Worm (Caenorhabditis elegans) whole organism, L4 larva: ENCODE measurements around the gene nspc-17.

Experiments used
- D1046.2 ChIP-seq: fragments of 200-800 bp; sonication (Bioruptor generic); IDR thresholded peaks from 2 replicates; pipeline ENCODE4 v1.3.6; 2022; ENCODE audit warnings: missing genetic modification characterization, missing compliant biosample characterization
- F10B5.3 ChIP-seq: sonication (generic microtip); optimal IDR thresholded peaks from 2 replicates; lab custom pipeline; 2016; ENCODE audit warnings: mild to moderate bottlenecking, missing genetic modification characterization, missing compliant biosample characterization
- F49E8.2 ChIP-seq: sonication (generic microtip); optimal IDR thresholded peaks from 2 replicates; lab custom pipeline; 2016; ENCODE audit warnings: missing compliant biosample characterization, mild to moderate bottlenecking, missing genetic modification characterization, borderline replicate concordance
- R02D3.7 ChIP-seq: fragments of 150-350 bp; sonication (generic microtip); optimal IDR thresholded peaks from 3 replicates; lab custom pipeline; 2014; ENCODE audit warnings: missing biosample characterization, missing genetic modification characterization
- T20F7.1 ChIP-seq: fragments of 200-800 bp; sonication (Bioruptor generic); optimal IDR thresholded peaks from 2 replicates; lab custom pipeline; 2018; ENCODE audit warnings: mild to moderate bottlenecking, missing genetic modification characterization, missing compliant biosample characterization
- Y105C5A.15 ChIP-seq: fragments of 200-800 bp; sonication (Bioruptor generic); IDR thresholded peaks from 2 replicates; pipeline ENCODE4 v1.3.6; 2022; ENCODE audit warnings: missing genetic modification characterization, missing compliant biosample characterization
- Y75B8A.6 ChIP-seq: fragments of 200-800 bp; sonication (Bioruptor generic); IDR thresholded peaks from 2 replicates; pipeline ENCODE4 v1.3.6; 2022; ENCODE audit warnings: missing genetic modification reagents, missing genetic modification characterization, missing compliant biosample characterization
- ZK546.5 ChIP-seq, 2 experiments: sonication (generic microtip); optimal IDR thresholded peaks; 2 replicates each; lab custom pipeline; 2017; ENCODE audit warnings: missing biosample characterization in 2 of 2, missing genetic modification characterization in 2 of 2
- aha-1 ChIP-seq: fragments of 150-350 bp; peaks from one replicate; lab custom pipeline; 2014; ENCODE audit warnings: missing biosample characterization, missing genetic modification characterization
- attf-4 ChIP-seq: sonication (generic microtip); optimal IDR thresholded peaks from 3 replicates; lab custom pipeline; 2017; ENCODE audit warnings: missing biosample characterization, missing genetic modification characterization
- ceh-20 ChIP-seq: fragments of 200-800 bp; sonication (Bioruptor generic); IDR thresholded peaks from 2 replicates; pipeline ENCODE4 v1.3.6; 2022; ENCODE audit warnings: missing genetic modification reagents, missing genetic modification characterization, missing compliant biosample characterization
- ceh-32 ChIP-seq: sonication (generic microtip); optimal IDR thresholded peaks from 2 replicates; lab custom pipeline; 2016; ENCODE audit warnings: mild to moderate bottlenecking, missing genetic modification characterization, missing compliant biosample characterization; ENCODE audit not compliant: poor library complexity
- ceh-62 ChIP-seq: sonication (generic microtip); optimal IDR thresholded peaks from 2 replicates; lab custom pipeline; 2017; ENCODE audit warnings: missing biosample characterization, missing genetic modification characterization
- ces-1 ChIP-seq: fragments of 150-350 bp; sonication (generic microtip); optimal IDR thresholded peaks from 4 replicates; lab custom pipeline; 2014; ENCODE audit warnings: missing biosample characterization, missing genetic modification reagents, missing genetic modification characterization
- cey-2 ChIP-seq: sonication (generic microtip); optimal IDR thresholded peaks from 3 replicates; lab custom pipeline; 2017; ENCODE audit warnings: missing genetic modification characterization, mild to moderate bottlenecking, missing compliant biosample characterization, antibody characterized with exemption, borderline replicate concordance; ENCODE audit not compliant: insufficient read depth
- ctbp-1 ChIP-seq: fragments of 200-800 bp; sonication (Bioruptor generic); IDR thresholded peaks from 2 replicates; pipeline ENCODE4 v1.3.6; 2022; ENCODE audit warnings: missing genetic modification reagents, missing genetic modification characterization, missing compliant biosample characterization
- daf-19 ChIP-seq: fragments of 200-800 bp; sonication (Bioruptor generic); conservative IDR thresholded peaks from 2 replicates; pipeline ENCODE4 v1.3.6; 2022; ENCODE audit warnings: missing genetic modification characterization, missing compliant biosample characterization
- dmd-6 ChIP-seq: fragments of 200-800 bp; sonication (Bioruptor generic); IDR thresholded peaks from 2 replicates; pipeline ENCODE4 v1.3.6; 2022; ENCODE audit warnings: missing genetic modification reagents, missing genetic modification characterization, missing compliant biosample characterization
- dmd-8 ChIP-seq: fragments of 200-800 bp; sonication (Bioruptor generic); IDR thresholded peaks from 2 replicates; pipeline ENCODE4 v1.3.6; 2022; ENCODE audit warnings: missing genetic modification characterization, missing compliant biosample characterization
- dmd-9 ChIP-seq: fragments of 200-800 bp; sonication (Bioruptor generic); IDR thresholded peaks from 2 replicates; pipeline ENCODE4 v1.3.6; 2022; ENCODE audit warnings: missing genetic modification reagents, missing genetic modification characterization, missing compliant biosample characterization
- dve-1 ChIP-seq: sonication (generic microtip); optimal IDR thresholded peaks from 2 replicates; lab custom pipeline; 2017; ENCODE audit warnings: antibody characterized with exemption, mild to moderate bottlenecking, missing genetic modification characterization, missing compliant biosample characterization; ENCODE audit not compliant: insufficient read depth
- egl-27 ChIP-seq: sonication (generic microtip); optimal IDR thresholded peaks from 3 replicates; lab custom pipeline; 2017; ENCODE audit warnings: missing biosample characterization, missing genetic modification reagents, missing genetic modification characterization
- egl-43 ChIP-seq: fragments of 200-800 bp; sonication (Bioruptor generic); IDR thresholded peaks from 2 replicates; pipeline ENCODE4 v1.3.6; 2022; ENCODE audit warnings: missing genetic modification reagents, missing genetic modification characterization, missing compliant biosample characterization
- fkh-10 ChIP-seq: fragments of 150-350 bp; optimal IDR thresholded peaks from 2 replicates; lab custom pipeline; 2014; ENCODE audit warnings: missing biosample characterization, missing genetic modification reagents, missing genetic modification characterization
- fos-1 ChIP-seq: fragments of 150-350 bp; optimal IDR thresholded peaks from 2 replicates; lab custom pipeline; 2014; ENCODE audit warnings: missing biosample characterization, missing genetic modification characterization
- gei-8 ChIP-seq: fragments of 200-800 bp; sonication (Bioruptor generic); optimal IDR thresholded peaks from 2 replicates; lab custom pipeline; 2018; ENCODE audit warnings: mild to moderate bottlenecking, missing genetic modification characterization, missing compliant biosample characterization
- hif-1 ChIP-seq, 2 experiments: sonication (generic microtip); optimal IDR thresholded peaks; 2 replicates each; lab custom pipeline; 2016 to 2017; ENCODE audit warnings: missing compliant biosample characterization in 2 of 2, missing genetic modification characterization in 2 of 2, missing genetic modification reagents in 2 of 2, missing genotype in 2 of 2, mild to moderate bottlenecking in 1 of 2
- jun-1 ChIP-seq: fragments of 150-350 bp; optimal IDR thresholded peaks from 2 replicates; lab custom pipeline; 2014; ENCODE audit warnings: missing biosample characterization, missing genetic modification reagents, missing genetic modification characterization
- lin-1 ChIP-seq: fragments of 200-800 bp; sonication (Bioruptor generic); IDR thresholded peaks from 2 replicates; pipeline ENCODE4 v1.3.6; 2022; ENCODE audit warnings: missing genetic modification reagents, missing genetic modification characterization, missing compliant biosample characterization
- lsy-2 ChIP-seq, 2 experiments: fragments of 150-350 bp in 1 of 2; sonication (generic microtip) in 1 of 2; optimal IDR thresholded peaks; 2 replicates each; lab custom pipeline; 2014 to 2017; ENCODE audit warnings: missing biosample characterization in 2 of 2, missing genetic modification characterization in 2 of 2
- madf-9 ChIP-seq: fragments of 200-800 bp; sonication (Bioruptor generic); conservative IDR thresholded peaks from 2 replicates; pipeline ENCODE4 v1.3.6; 2022; ENCODE audit warnings: missing genetic modification reagents, missing genetic modification characterization, missing compliant biosample characterization
- mxl-2 ChIP-seq: fragments of 200-800 bp; sonication (Bioruptor generic); conservative IDR thresholded peaks from 2 replicates; pipeline ENCODE4 v1.3.6; 2022; ENCODE audit warnings: missing genetic modification reagents, missing genetic modification characterization, missing compliant biosample characterization
- nhr-102 ChIP-seq: sonication (generic microtip); optimal IDR thresholded peaks from 2 replicates; lab custom pipeline; 2016; ENCODE audit warnings: mild to moderate bottlenecking, missing genetic modification characterization, moderate library complexity, missing compliant biosample characterization
- nhr-11 ChIP-seq: fragments of 150-350 bp; optimal IDR thresholded peaks from 2 replicates; lab custom pipeline; 2014; ENCODE audit warnings: missing biosample characterization, missing genetic modification characterization
- nhr-111 ChIP-seq: fragments of 200-800 bp; sonication (Bioruptor generic); optimal IDR thresholded peaks from 2 replicates; lab custom pipeline; 2018; ENCODE audit warnings: mild to moderate bottlenecking, missing genetic modification characterization, missing compliant biosample characterization
- nhr-25 ChIP-seq: sonication (generic microtip); optimal IDR thresholded peaks from 2 replicates; lab custom pipeline; 2017; ENCODE audit warnings: missing genetic modification characterization, mild to moderate bottlenecking, missing compliant biosample characterization, antibody characterized with exemption, moderate library complexity, borderline replicate concordance; ENCODE audit not compliant: insufficient read depth
- nhr-42 ChIP-seq: fragments of 200-800 bp; sonication (Bioruptor generic); IDR thresholded peaks from 2 replicates; pipeline ENCODE4 v1.3.6; 2022; ENCODE audit warnings: missing genetic modification characterization, missing compliant biosample characterization
- nhr-48 ChIP-seq: sonication (generic microtip); optimal IDR thresholded peaks from 2 replicates; lab custom pipeline; 2016; ENCODE audit warnings: mild to moderate bottlenecking, missing genetic modification characterization, missing compliant biosample characterization
- nhr-76 ChIP-seq: fragments of 150-350 bp; optimal IDR thresholded peaks from 2 replicates; lab custom pipeline; 2014; ENCODE audit warnings: missing biosample characterization, missing genetic modification characterization
- nhr-77 ChIP-seq: fragments of 150-350 bp; optimal IDR thresholded peaks from 2 replicates; lab custom pipeline; 2014; ENCODE audit warnings: missing biosample characterization, missing genetic modification characterization
- php-3 ChIP-seq: fragments of 200-800 bp; sonication (Bioruptor generic); IDR thresholded peaks from 2 replicates; pipeline ENCODE4 v1.3.6; 2022; ENCODE audit warnings: missing genetic modification reagents, missing genetic modification characterization, missing compliant biosample characterization
- pqm-1 ChIP-seq: sonication (generic microtip); optimal IDR thresholded peaks from 2 replicates; lab custom pipeline; 2017; ENCODE audit warnings: missing biosample characterization, missing genetic modification characterization
- rbr-2 ChIP-seq: sonication (generic microtip); optimal IDR thresholded peaks from 2 replicates; lab custom pipeline; 2016; ENCODE audit warnings: missing genotype, missing genetic modification characterization, missing compliant biosample characterization
- snpc-4 ChIP-seq: fragments of 150-350 bp; optimal IDR thresholded peaks from 2 replicates; lab custom pipeline; 2014; ENCODE audit warnings: missing biosample characterization, missing genetic modification characterization
- spr-1 ChIP-seq: sonication (generic microtip); optimal IDR thresholded peaks from 2 replicates; lab custom pipeline; 2016; ENCODE audit warnings: mild to moderate bottlenecking, missing genetic modification characterization, missing compliant biosample characterization
- unc-62 ChIP-seq, 3 experiments: fragments of 150-350 bp in 1 of 3; sonication (generic microtip); optimal IDR thresholded peaks in 2 of 3; peaks in 1 of 3; 1 replicate in 1 of 3; 2 replicates in 2 of 3; lab custom pipeline; 2014 to 2017; ENCODE audit warnings: missing biosample characterization in 3 of 3, missing genetic modification characterization in 3 of 3, missing genetic modification reagents in 3 of 3, missing genotype in 1 of 3
- vab-7 ChIP-seq: fragments of 200-800 bp; sonication (Bioruptor generic); IDR thresholded peaks from 2 replicates; pipeline ENCODE4 v1.3.6; 2022; ENCODE audit warnings: missing genetic modification reagents, missing genetic modification characterization, missing compliant biosample characterization
- zag-1 ChIP-seq: fragments of 150-350 bp; optimal IDR thresholded peaks from 2 replicates; lab custom pipeline; 2014; ENCODE audit warnings: missing biosample characterization, missing genetic modification characterization
- zfp-2 ChIP-seq: sonication (generic microtip); optimal IDR thresholded peaks from 2 replicates; lab custom pipeline; 2016; ENCODE audit warnings: mild to moderate bottlenecking, missing genetic modification characterization, missing compliant biosample characterization
- ztf-7 ChIP-seq: fragments of 150-350 bp; optimal IDR thresholded peaks from 2 replicates; lab custom pipeline; 2014; ENCODE audit warnings: missing biosample characterization, missing genetic modification characterization

nspc-17 gene

ce11 chrX:14502116-14502587 is 22.8 kb downstream of the nspc-17 start (continued):
- TF ChIP-seq egl-43 (GFP tag; lab: Robert Waterston, UW) (no peak), aha-1 (tag; lab: Kevin White, UChicago) (peak; percentile 90), nhr-25 (peak; percentile 1), vab-7 (GFP tag; lab: Robert Waterston, UW) (no peak), lsy-2 (tag; optimal IDR thresholded peaks at IDR 0.05; lab: Kevin White, UChicago) (peak in 1 of 2 experiments; percentile 49), spr-1 (peak; percentile 19), zag-1 (tag; lab: Kevin White, UChicago) (no peak), madf-9 (GFP tag; lab: Robert Waterston, UW) (no peak), D1046.2 (GFP tag; lab: Robert Waterston, UW) (no peak), fkh-10 (GFP tag; lab: Kevin White, UChicago) (no peak), nhr-111 (GFP tag; lab: Kevin White, UChicago) (no peak), snpc-4 (tag; lab: Kevin White, UChicago) (no peak), daf-19 (GFP tag; lab: Robert Waterston, UW) (no peak), F49E8.2 (tag; lab: Kevin White, UChicago) (no peak), mxl-2 (GFP tag; lab: Robert Waterston, UW) (no peak), ceh-32 (no peak), nhr-42 (GFP tag; lab: Robert Waterston, UW) (no peak), php-3 (GFP tag; lab: Robert Waterston, UW) (peak; percentile 97), ceh-62 (tag; lab: Kevin White, UChicago) (no peak), ztf-7 (no peak), nhr-11 (tag; lab: Kevin White, UChicago) (no peak), rbr-2 (tag; lab: Kevin White, UChicago) (no peak), nhr-77 (peak; percentile 76), ZK546.5 (tag; optimal IDR thresholded peaks at IDR 0.05; lab: Kevin White, UChicago) (no peak), gei-8 (peak; percentile 77), ces-1 (no peak), fos-1 (no peak), ctbp-1 (GFP tag; lab: Robert Waterston, UW) (no peak), cey-2 (tag; lab: Kevin White, UChicago) (peak; percentile 24), T20F7.1 (GFP tag; lab: Kevin White, UChicago) (peak; percentile 80), zfp-2 (tag; lab: Kevin White, UChicago) (no peak), attf-4 (no peak), dmd-9 (GFP tag; lab: Robert Waterston, UW) (no peak), Y105C5A.15 (no peak), dmd-8 (GFP tag; lab: Robert Waterston, UW) (no peak), lin-1 (peak; percentile 82)

- peak; percentile 99 for TF ChIP-seq dmd-6 (GFP tag; lab: Robert Waterston, UW)
- TF ChIP-seq hif-1 (tag; optimal IDR thresholded peaks at IDR 0.05; lab: Kevin White, UChicago) = peak in 1 of 2 experiments; percentile 24
- peak; percentile 95 for TF ChIP-seq dve-1 (tag; lab: Kevin White, UChicago)
- no peak for TF ChIP-seq ces-1
- TF ChIP-seq ztf-7 = peak; percentile 2
- TF ChIP-seq R02D3.7 = no peak
- no peak for TF ChIP-seq F10B5.3 (tag; lab: Kevin White, UChicago)
- TF ChIP-seq ceh-20 (GFP tag; lab: Robert Waterston, UW) = 0 out of 2 replicates have a peak, but pooled peaks have one; percentile 9
- peak in 1 of 2 experiments; percentile 5 for TF ChIP-seq lsy-2 (tag; optimal IDR thresholded peaks at IDR 0.05; lab: Kevin White, UChicago)
- peak; percentile 91 for TF ChIP-seq nhr-48
- TF ChIP-seq jun-1 (tag; lab: Kevin White, UChicago) = no peak
- TF ChIP-seq unc-62 (GFP tag; optimal IDR thresholded peaks at IDR 0.05 in 1 of 2; lab: Kevin White, UChicago) = peak; percentile 38 to 47
- TF ChIP-seq unc-62 (tag; optimal IDR thresholded peaks at IDR 0.05; lab: Kevin White, UChicago) = no peak
- peak; percentile 94 for TF ChIP-seq nhr-102
- peak; percentile 51; the same call in 1 of the 2 replicates for TF ChIP-seq Y75B8A.6 (GFP tag; lab: Robert Waterston, UW)
- peak; percentile 69 for TF ChIP-seq pqm-1 (tag; lab: Kevin White, UChicago)
- no peak for TF ChIP-seq egl-27
- TF ChIP-seq nhr-76 (tag; lab: Kevin White, UChicago) = no peak
Observed at ce11 chrX:14500422-14501058, 24.4 kb downstream of the nspc-17 start.
